Fruit fly (Drosophila melanogaster) whole organism, wandering third instar larva: ENCODE data around the gene CG31161.

ENCODE experiments used
- Abd-B ChIP-seq: fragments of >200 bp; optimal IDR thresholded peaks from 2 replicates; lab custom pipeline; 2017; ENCODE audit warnings: missing biosample characterization, missing genetic modification characterization
- CG32264 ChIP-seq: fragments of 200-800 bp; sonication (Bioruptor generic); optimal IDR thresholded peaks from 2 replicates; lab custom pipeline; 2016; ENCODE audit warnings: missing biosample characterization, missing genetic modification characterization
- CG9705 ChIP-seq: fragments of 200-800 bp; sonication (Bioruptor generic); optimal IDR thresholded peaks from 2 replicates; lab custom pipeline; 2018; ENCODE audit warnings: missing biosample characterization, mild to moderate bottlenecking, missing genetic modification characterization
- CrebA ChIP-seq: fragments of 200-800 bp; sonication (Bioruptor generic); optimal IDR thresholded peaks from 2 replicates; lab custom pipeline; 2016; ENCODE audit warnings: missing biosample characterization, mild to moderate bottlenecking, missing genetic modification characterization, borderline replicate concordance
- Dfd ChIP-seq: fragments of >200 bp; optimal IDR thresholded peaks from 2 replicates; lab custom pipeline; 2017; ENCODE audit warnings: missing biosample characterization, missing genetic modification characterization
- Dif ChIP-seq: fragments of 200-275, 200-300 bp; sonication (Bioruptor generic); optimal IDR thresholded peaks from 2 replicates; lab custom pipeline; 2018; ENCODE audit warnings: missing biosample characterization, missing genetic modification characterization; ENCODE audit not compliant: partially characterized antibody
- GATAd ChIP-seq: sonication (Bioruptor generic); optimal IDR thresholded peaks from 2 replicates; lab custom pipeline; 2016; ENCODE audit warnings: missing biosample characterization, missing genetic modification characterization
- HLH106 ChIP-seq: fragments of 200-800 bp; optimal IDR thresholded peaks from 3 replicates; lab custom pipeline; 2019; ENCODE audit warnings: missing biosample characterization, mild to moderate bottlenecking, missing genetic modification characterization, moderate library complexity
- Hnf4 ChIP-seq: fragments of 200-800 bp; sonication (Bioruptor generic); optimal IDR thresholded peaks from 2 replicates; lab custom pipeline; 2016; ENCODE audit warnings: missing biosample characterization, mild to moderate bottlenecking, missing genetic modification characterization
- Hr78 ChIP-seq: fragments of >200 bp; optimal IDR thresholded peaks from 2 replicates; lab custom pipeline; 2017; ENCODE audit warnings: missing biosample characterization, missing genetic modification characterization
- Hr83 ChIP-seq: fragments of 200-300 bp; sonication (Bioruptor generic); optimal IDR thresholded peaks from 2 replicates; lab custom pipeline; 2016; ENCODE audit warnings: missing biosample characterization, mild to moderate bottlenecking, missing genetic modification characterization, moderate library complexity; ENCODE audit not compliant: poor library complexity, severe bottlenecking
- Mio ChIP-seq: sonication (Bioruptor generic); optimal IDR thresholded peaks from 2 replicates; lab custom pipeline; 2016; ENCODE audit warnings: missing biosample characterization, missing genetic modification characterization
- N ChIP-seq: fragments of >200 bp; optimal IDR thresholded peaks from 2 replicates; lab custom pipeline; 2018; ENCODE audit warnings: missing biosample characterization, missing external identifiers, missing genetic modification characterization
- OdsH ChIP-seq: fragments of 200-800 bp; sonication (Bioruptor generic); optimal IDR thresholded peaks from 2 replicates; lab custom pipeline; 2016; ENCODE audit warnings: missing biosample characterization, mild to moderate bottlenecking, missing genetic modification characterization
- Rel ChIP-seq, 2 experiments: fragments of 200-800 bp; sonication (Bioruptor generic) in 1 of 2; optimal IDR thresholded peaks; 2 replicates in 1 of 2; 3 replicates in 1 of 2; lab custom pipeline; 2016 to 2019; ENCODE audit warnings: mild to moderate bottlenecking in 2 of 2, missing biosample characterization in 2 of 2, missing genetic modification characterization in 2 of 2, moderate library complexity in 1 of 2
- Sp1 ChIP-seq: fragments of 200-800 bp; sonication (Bioruptor generic); optimal IDR thresholded peaks from 3 replicates; lab custom pipeline; 2019; ENCODE audit warnings: missing biosample characterization, mild to moderate bottlenecking, missing genetic modification characterization, moderate library complexity
- Vsx2 ChIP-seq: fragments of 200-300, 225-300 bp; sonication (Bioruptor generic); optimal IDR thresholded peaks from 2 replicates; lab custom pipeline; 2018; ENCODE audit warnings: missing biosample characterization, missing genetic modification characterization; ENCODE audit not compliant: partially characterized antibody
- br ChIP-seq: fragments of 200-800 bp; sonication (Bioruptor generic); optimal IDR thresholded peaks from 2 replicates; lab custom pipeline; 2016; ENCODE audit warnings: missing biosample characterization, missing genetic modification characterization
- brk ChIP-seq: fragments of 200-800 bp; sonication (Bioruptor generic); optimal IDR thresholded peaks from 2 replicates; lab custom pipeline; 2016; ENCODE audit warnings: missing biosample characterization, mild to moderate bottlenecking, missing genetic modification characterization
- dl ChIP-seq, 2 experiments: fragments of 175-275, 200-275 bp in 1 of 2; fragments of 200-275 bp in 1 of 2; sonication (Bioruptor generic); optimal IDR thresholded peaks; lab custom pipeline; 2018; ENCODE audit warnings: mild to moderate bottlenecking in 2 of 2, missing biosample characterization in 2 of 2, missing genetic modification characterization in 2 of 2, moderate library complexity in 2 of 2; ENCODE audit not compliant: partially characterized antibody in 2 of 2, insufficient read depth in 1 of 2
- dmrt93B ChIP-seq: fragments of 200-800 bp; sonication (Bioruptor generic); optimal IDR thresholded peaks from 2 replicates; lab custom pipeline; 2018; ENCODE audit warnings: missing biosample characterization, mild to moderate bottlenecking, missing genetic modification characterization
- dsf ChIP-seq: sonication (Bioruptor generic); optimal IDR thresholded peaks from 2 replicates; lab custom pipeline; 2016; ENCODE audit warnings: missing biosample characterization, missing genetic modification characterization, borderline replicate concordance
- ey ChIP-seq: fragments of 200-800 bp; sonication (Bioruptor generic); optimal IDR thresholded peaks from 2 replicates; lab custom pipeline; 2016; ENCODE audit warnings: missing biosample characterization, missing genetic modification characterization
- foxo ChIP-seq, 2 experiments: fragments of 200-800 bp; sonication (Bioruptor generic); optimal IDR thresholded peaks; 2 replicates in 1 of 2; 3 replicates in 1 of 2; lab custom pipeline; 2016 to 2017; ENCODE audit warnings: missing biosample characterization in 2 of 2, missing genetic modification characterization in 2 of 2
- fru ChIP-seq: fragments of 200-800 bp; sonication (Bioruptor generic); optimal IDR thresholded peaks from 3 replicates; lab custom pipeline; 2016; ENCODE audit warnings: missing biosample characterization, mild to moderate bottlenecking, missing genetic modification characterization
- h ChIP-seq: fragments of 200-800 bp; sonication (Bioruptor generic); optimal IDR thresholded peaks from 3 replicates; lab custom pipeline; 2016; ENCODE audit warnings: missing biosample characterization, mild to moderate bottlenecking, missing genetic modification characterization
- jim ChIP-seq: fragments of 175-275, 200-325 bp; sonication (Bioruptor generic); optimal IDR thresholded peaks from 2 replicates; lab custom pipeline; 2016; ENCODE audit warnings: missing biosample characterization, mild to moderate bottlenecking, missing genetic modification characterization
- lola ChIP-seq: fragments of >200 bp; optimal IDR thresholded peaks from 2 replicates; lab custom pipeline; 2017; ENCODE audit warnings: missing biosample characterization, missing genetic modification characterization
- pan ChIP-seq: fragments of >200 bp; optimal IDR thresholded peaks from 2 replicates; lab custom pipeline; 2017
- psq ChIP-seq: fragments of 200-800 bp; sonication (Bioruptor generic); optimal IDR thresholded peaks from 3 replicates; lab custom pipeline; 2017; ENCODE audit warnings: missing biosample characterization, mild to moderate bottlenecking, missing genetic modification characterization, moderate library complexity
- rgr ChIP-seq: fragments of 200-800 bp; sonication (Bioruptor generic); optimal IDR thresholded peaks from 3 replicates; lab custom pipeline; 2016; ENCODE audit warnings: missing biosample characterization, mild to moderate bottlenecking, missing genetic modification characterization
- sage ChIP-seq: fragments of 200-800 bp; sonication (Bioruptor generic); optimal IDR thresholded peaks from 2 replicates; lab custom pipeline; 2016; ENCODE audit warnings: missing biosample characterization, mild to moderate bottlenecking, missing genetic modification characterization
- sv ChIP-seq: fragments of 200-800 bp; sonication (Bioruptor generic); optimal IDR thresholded peaks from 3 replicates; lab custom pipeline; 2016; ENCODE audit warnings: missing biosample characterization, missing genetic modification characterization
- tai ChIP-seq: sonication (Bioruptor generic); optimal IDR thresholded peaks from 2 replicates; lab custom pipeline; 2016; ENCODE audit warnings: missing biosample characterization, missing genetic modification characterization
- usp ChIP-seq: fragments of >200 bp; optimal IDR thresholded peaks from 2 replicates; lab custom pipeline; 2017; ENCODE audit warnings: missing biosample characterization, missing genetic modification characterization
- woc ChIP-seq: sonication (Bioruptor generic); optimal IDR thresholded peaks from 2 replicates; lab custom pipeline; 2016; ENCODE audit warnings: missing biosample characterization, mild to moderate bottlenecking, missing genetic modification characterization

Gene CG31161

dm6 chr3R:22589311-22589710 is 27.0 kb upstream of the CG31161 start:
- peak; percentile 13 for TF ChIP-seq dmrt93B
- TF ChIP-seq Hr83 (GFP tag; lab: Kevin White, UChicago) = no peak
- peak; percentile 29 for TF ChIP-seq rgr (GFP tag; lab: Kevin White, UChicago)

- TF ChIP-seq usp (GFP tag; lab: Kevin White, UChicago) = no peak
- no peak for TF ChIP-seq Vsx2 (GFP tag; lab: Kevin White, UChicago)
- no peak for TF ChIP-seq brk (GFP tag; lab: Kevin White, UChicago)
- peak; percentile 9 for TF ChIP-seq woc (GFP tag; lab: Kevin White, UChicago)
- TF ChIP-seq sv = peak; percentile 5
- TF ChIP-seq Dfd (GFP tag; lab: Kevin White, UChicago) = no peak
- TF ChIP-seq foxo (GFP tag; optimal IDR thresholded peaks at IDR 0.05; lab: Kevin White, UChicago) = peak in 1 of 2 experiments; percentile 3
- no peak for TF ChIP-seq CG9705 (GFP tag; lab: Kevin White, UChicago)
- peak; percentile 43 for TF ChIP-seq fru (GFP tag; lab: Kevin White, UChicago)
- no peak for TF ChIP-seq GATAd (GFP tag; lab: Kevin White, UChicago)
- TF ChIP-seq ey = peak; percentile 10
- TF ChIP-seq sage = no peak
- TF ChIP-seq lola (GFP tag; lab: Kevin White, UChicago) = no peak
- no peak for TF ChIP-seq dmrt93B
- TF ChIP-seq Dif (GFP tag; lab: Kevin White, UChicago) = no peak
- TF ChIP-seq tai (GFP tag; lab: Kevin White, UChicago) = no peak
- no peak for TF ChIP-seq CG32264
- no peak for TF ChIP-seq N (GFP tag; lab: Kevin White, UChicago)
- no peak for TF ChIP-seq jim (GFP tag; lab: Kevin White, UChicago)
- peak; percentile 49 for TF ChIP-seq br (GFP tag; lab: Kevin White, UChicago)
- peak; percentile 33 for TF ChIP-seq OdsH (GFP tag; lab: Kevin White, UChicago)
- TF ChIP-seq Sp1 (GFP tag; lab: Kevin White, UChicago) = no peak
- no peak for TF ChIP-seq dl (GFP tag; optimal IDR thresholded peaks at IDR 0.05; lab: Kevin White, UChicago; ENCODE audit: insufficient read depth in 1 of 2, partially characterized antibody in 2 of 2)
- peak; percentile 22 for TF ChIP-seq h
- no peak for TF ChIP-seq Abd-B
- TF ChIP-seq Hnf4 (GFP tag; lab: Kevin White, UChicago) = no peak
- no peak for TF ChIP-seq Rel (GFP tag; optimal IDR thresholded peaks at IDR 0.05; lab: Kevin White, UChicago)
- no peak for TF ChIP-seq Rel (tag; optimal IDR thresholded peaks at IDR 0.05; lab: Kevin White, UChicago)
- TF ChIP-seq Mio (GFP tag; lab: Kevin White, UChicago) = no peak
- TF ChIP-seq pan (lab: Kevin White, UChicago) = no peak
- peak; percentile 26 for TF ChIP-seq psq (GFP tag; lab: Kevin White, UChicago)
- peak; percentile 7 for TF ChIP-seq rgr (GFP tag; lab: Kevin White, UChicago)
- TF ChIP-seq Hr78 (GFP tag; lab: Kevin White, UChicago) = no peak
- TF ChIP-seq Hr83 (GFP tag; lab: Kevin White, UChicago) = no peak
Observed at dm6 chr3R:22590668-22591275, 25.5 kb upstream of the CG31161 start.

dm6 chr3R:22594257-22594656 is 22.1 kb upstream of the CG31161 start:
- TF ChIP-seq tai (GFP tag; lab: Kevin White, UChicago) (no peak), dl (GFP tag; optimal IDR thresholded peaks at IDR 0.05; lab: Kevin White, UChicago; ENCODE audit: insufficient read depth in 1 of 2, partially characterized antibody in 2 of 2) (no peak), Abd-B (no peak), HLH106 (tag; lab: Kevin White, UChicago) (no peak), woc (GFP tag; lab: Kevin White, UChicago) (no peak), CrebA (GFP tag; lab: Kevin White, UChicago) (no peak), brk (GFP tag; lab: Kevin White, UChicago) (no peak), Dif (GFP tag; lab: Kevin White, UChicago) (no peak), dsf (GFP tag; lab: Kevin White, UChicago) (no peak), Vsx2 (GFP tag; lab: Kevin White, UChicago) (no peak), sage (no peak), Sp1 (GFP tag; lab: Kevin White, UChicago) (no peak), Hr83 (GFP tag; lab: Kevin White, UChicago) (no peak), ey (no peak), foxo (GFP tag; optimal IDR thresholded peaks at IDR 0.05; lab: Kevin White, UChicago) (no peak), h (no peak)
